Fruit fly (Drosophila melanogaster): ENCODE results near the gene Seipin.

The Seipin gene

DNA sequence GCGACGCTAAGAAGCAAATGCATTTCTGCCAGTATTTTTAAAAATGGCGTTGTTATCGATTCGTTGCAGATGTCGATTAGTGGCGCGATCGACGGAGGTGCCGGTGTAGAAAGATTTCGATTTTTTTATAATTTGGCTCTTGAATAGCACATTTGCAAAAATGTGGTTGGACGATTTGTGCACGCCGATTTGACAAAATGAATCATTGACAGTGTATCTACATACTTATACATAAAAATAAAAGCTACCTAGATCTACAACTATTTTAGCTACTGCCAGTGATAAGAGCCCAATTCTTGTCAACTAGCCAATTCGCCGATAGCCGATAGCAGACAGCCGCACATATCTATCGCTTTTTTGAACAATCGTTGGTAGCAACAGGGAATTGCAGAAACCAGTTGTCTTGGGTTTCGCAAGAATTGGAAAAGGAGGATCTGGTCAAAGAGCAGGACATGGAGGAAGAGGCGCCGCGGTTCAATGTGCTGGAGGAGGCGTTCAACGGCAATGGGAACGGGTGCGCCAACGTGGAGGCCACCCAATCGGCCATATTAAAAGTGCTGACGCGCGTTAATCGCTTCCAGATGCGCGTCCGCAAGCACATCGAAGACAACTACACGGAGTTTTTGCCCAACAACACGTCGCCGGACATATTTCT, 15.6 kb upstream of the Seipin start, which contains the start of the genes Klp3A and Zw10:
Klp3A (minus strand) TSS at position 202 of the 655 bp plus-strand sequence.
Zw10 (plus strand) TSS at position 347 of the 655 bp plus-strand sequence.
- TF ChIP-seq ey (GFP tag; optimal IDR thresholded peaks at IDR 0.05) (peak; percentile 31), Vsx2 (GFP tag; optimal IDR thresholded peaks at IDR 0.05; ENCODE audit: partially characterized antibody) (no peak), CrebA (GFP tag; optimal IDR thresholded peaks at IDR 0.05; ENCODE audit: borderline replicate concordance) (no peak), Sp1 (GFP tag; optimal IDR thresholded peaks at IDR 0.05) (peak; percentile 46), Abd-B (GFP tag; optimal IDR thresholded peaks at IDR 0.05) (no peak), OdsH (GFP tag; optimal IDR thresholded peaks at IDR 0.05) (peak; percentile 17), Myc (optimal IDR thresholded peaks at IDR 0.05) (peak; percentile 77), CG9705 (GFP tag; optimal IDR thresholded peaks at IDR 0.05) (peak; percentile 36), woc (GFP tag; optimal IDR thresholded peaks at IDR 0.05) (peak; percentile 69), dmrt93B (GFP tag; optimal IDR thresholded peaks at IDR 0.05) (no peak), Rel (GFP tag; optimal IDR thresholded peaks at IDR 0.05) (no peak), Rel (tag; optimal IDR thresholded peaks at IDR 0.05) (peak; percentile 28), rgr (GFP tag; optimal IDR thresholded peaks at IDR 0.05) (peak; percentile 31), fru (GFP tag; optimal IDR thresholded peaks at IDR 0.05) (no peak), HLH106 (tag; optimal IDR thresholded peaks at IDR 0.05) (peak; percentile 62), h (GFP tag; optimal IDR thresholded peaks at IDR 0.05) (peak; percentile 49)

DNA sequence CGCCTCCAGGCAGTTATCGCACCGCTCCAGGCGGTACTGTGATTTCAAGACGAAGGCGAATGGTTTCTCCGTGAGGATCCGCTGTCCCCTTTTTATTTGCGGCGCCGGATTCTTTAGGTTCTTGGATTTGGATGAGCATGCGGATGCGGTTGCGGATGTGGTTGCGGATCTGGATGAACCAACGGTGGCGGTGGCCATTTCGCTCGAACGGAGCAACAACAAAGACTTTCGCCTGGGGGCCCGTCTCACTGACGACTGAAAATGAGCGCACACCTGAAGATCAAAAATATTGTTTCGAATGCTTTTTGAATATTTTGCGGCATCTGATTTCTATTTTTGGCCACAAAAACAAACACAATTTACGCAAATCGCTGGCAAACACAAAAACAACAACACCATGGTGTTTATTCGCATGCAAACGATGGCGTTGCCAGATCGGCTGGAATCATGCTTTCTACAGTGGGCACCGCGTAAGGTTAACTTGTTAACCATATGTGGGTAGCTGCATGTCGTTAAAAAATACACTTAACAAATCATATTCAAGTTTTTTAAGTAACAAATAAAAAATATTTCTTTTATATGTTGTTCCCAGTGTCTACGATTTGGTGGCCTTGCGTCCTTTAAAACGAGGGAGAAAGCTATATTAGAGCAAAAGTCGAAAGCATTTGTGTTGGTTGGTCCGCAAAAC, 11.0 kb upstream of the Seipin start, which contains the start of gene Smyd3:
Smyd3 (minus strand) TSS at position 407 of the 688 bp plus-strand sequence.
- peak; percentile 81 for TF ChIP-seq Hr83 (GFP tag; optimal IDR thresholded peaks at IDR 0.05; ENCODE audit: poor library complexity, severe bottlenecking)
- peak; percentile 85 for TF ChIP-seq br (GFP tag; optimal IDR thresholded peaks at IDR 0.05)
- TF ChIP-seq Abd-B (GFP tag; optimal IDR thresholded peaks at IDR 0.05), result no peak
- TF ChIP-seq dmrt93B (GFP tag; optimal IDR thresholded peaks at IDR 0.05), result no peak
- TF ChIP-seq sv (GFP tag; optimal IDR thresholded peaks at IDR 0.05), result peak; percentile 76
- peak; percentile 88 for TF ChIP-seq rgr (GFP tag; optimal IDR thresholded peaks at IDR 0.05)
- TF ChIP-seq lola (GFP tag; optimal IDR thresholded peaks at IDR 0.05), result no peak
- TF ChIP-seq Sp1 (GFP tag; optimal IDR thresholded peaks at IDR 0.05), result peak; percentile 68
- TF ChIP-seq OdsH (GFP tag; optimal IDR thresholded peaks at IDR 0.05), result peak; percentile 86
- TF ChIP-seq Jra (GFP tag; optimal IDR thresholded peaks at IDR 0.05), result no peak
- peak; percentile 61 for TF ChIP-seq GATAd (GFP tag; optimal IDR thresholded peaks at IDR 0.05)
- no peak for TF ChIP-seq CG32264 (GFP tag; optimal IDR thresholded peaks at IDR 0.05)
- no peak for TF ChIP-seq usp (GFP tag; optimal IDR thresholded peaks at IDR 0.05)
- TF ChIP-seq Hnf4 (GFP tag; optimal IDR thresholded peaks at IDR 0.05), result no peak
- no peak for TF ChIP-seq Dif (GFP tag; optimal IDR thresholded peaks at IDR 0.05; ENCODE audit: partially characterized antibody)
- no peak for TF ChIP-seq Rel (GFP tag; optimal IDR thresholded peaks at IDR 0.05)
- peak; percentile 37 for TF ChIP-seq Rel (tag; optimal IDR thresholded peaks at IDR 0.05)
- no peak for TF ChIP-seq dsf (GFP tag; optimal IDR thresholded peaks at IDR 0.05; ENCODE audit: borderline replicate concordance)
- no peak for TF ChIP-seq Dfd (GFP tag; optimal IDR thresholded peaks at IDR 0.05)
- no peak for TF ChIP-seq pan (optimal IDR thresholded peaks at IDR 0.05)
- peak; percentile 68 for TF ChIP-seq psq (GFP tag; optimal IDR thresholded peaks at IDR 0.05)
- peak; percentile 36 for TF ChIP-seq CG9705 (GFP tag; optimal IDR thresholded peaks at IDR 0.05)
- peak; percentile 86 for TF ChIP-seq ey (GFP tag; optimal IDR thresholded peaks at IDR 0.05)
- TF ChIP-seq N (GFP tag; optimal IDR thresholded peaks at IDR 0.05), result no peak
- TF ChIP-seq jim (GFP tag; optimal IDR thresholded peaks at IDR 0.05), result no peak
- TF ChIP-seq Mio (GFP tag; optimal IDR thresholded peaks at IDR 0.05), result peak; percentile 9
- peak; percentile 65 to 91 for TF ChIP-seq foxo (GFP tag; optimal IDR thresholded peaks at IDR 0.05)
- TF ChIP-seq fru (GFP tag; optimal IDR thresholded peaks at IDR 0.05), result peak; percentile 82
- TF ChIP-seq Myc (optimal IDR thresholded peaks at IDR 0.05), result no peak
- TF ChIP-seq tai (GFP tag; optimal IDR thresholded peaks at IDR 0.05), result no peak
- TF ChIP-seq Hr78 (GFP tag; optimal IDR thresholded peaks at IDR 0.05), result no peak
- no peak for TF ChIP-seq Vsx2 (GFP tag; optimal IDR thresholded peaks at IDR 0.05; ENCODE audit: partially characterized antibody)
- peak; percentile 88 for TF ChIP-seq woc (GFP tag; optimal IDR thresholded peaks at IDR 0.05)
- TF ChIP-seq h (GFP tag; optimal IDR thresholded peaks at IDR 0.05), result peak; percentile 89
- peak; percentile 73 for TF ChIP-seq HLH106 (tag; optimal IDR thresholded peaks at IDR 0.05)
